Worm (Caenorhabditis elegans): ENCODE results near the gene srsx-10.

- TF ChIP-seq jun-1 (tag; optimal IDR thresholded peaks at IDR 0.05), result no peak
- no peak for TF ChIP-seq pha-4 (GFP tag; IDR thresholded peaks at IDR 0.05)
- no peak for TF ChIP-seq pha-4 (tag; optimal IDR thresholded peaks at IDR 0.05)
- TF ChIP-seq egl-27 (tag; optimal IDR thresholded peaks at IDR 0.05), result no peak
- no peak for TF ChIP-seq lin-15B (tag; optimal IDR thresholded peaks at IDR 0.05)
- TF ChIP-seq ces-1 (GFP tag; optimal IDR thresholded peaks at IDR 0.05), result no peak
- TF ChIP-seq aha-1 (tag), result no peak
- no peak for TF ChIP-seq unc-130 (GFP tag; optimal IDR thresholded peaks at IDR 0.05)
- TF ChIP-seq snpc-4 (tag; optimal IDR thresholded peaks at IDR 0.05), result no peak
- no peak for TF ChIP-seq mdl-1 (tag; optimal IDR thresholded peaks at IDR 0.05)
Measured at ce11 chrV:4979060-4979459, 4.5 kb upstream of the srsx-10 start, which contains the start of gene srsx-11.

All from whole organism, L4 larva.